Fruit fly (Drosophila melanogaster) whole organism, embryonic: ENCODE results near the gene CG4452.

Experiments
- Antp ChIP-seq: fragments of 200-800 bp; sonication (Bioruptor generic); optimal IDR thresholded peaks from 3 replicates; lab custom pipeline; 2016; ENCODE audit warnings: missing biosample characterization, missing genetic modification characterization
- B-H1 ChIP-seq: fragments of 200-800 bp; sonication (Bioruptor generic); IDR thresholded peaks from 3 replicates; pipeline ENCODE4 v1.3.6; 2022; ENCODE audit warnings: missing biosample characterization, missing genetic modification characterization
- BtbVII ChIP-seq: fragments of 200-800 bp; sonication (Bioruptor generic); optimal IDR thresholded peaks from 3 replicates; lab custom pipeline; 2017; ENCODE audit warnings: missing biosample characterization, mild to moderate bottlenecking, missing genetic modification characterization
- CG10431 ChIP-seq: fragments of 200-800 bp; sonication (Bioruptor generic); optimal IDR thresholded peaks from 3 replicates; lab custom pipeline; 2018; ENCODE audit warnings: missing biosample characterization, mild to moderate bottlenecking, missing genetic modification characterization
- CG11085 ChIP-seq: fragments of 200-800 bp; sonication (Bioruptor generic); IDR thresholded peaks from 2 replicates; pipeline ENCODE4 v1.3.6; 2022; ENCODE audit warnings: missing biosample characterization, missing genetic modification characterization
- CG12942 ChIP-seq: fragments of 200-800 bp; sonication (Bioruptor generic); optimal IDR thresholded peaks from 3 replicates; lab custom pipeline; 2016; ENCODE audit warnings: missing biosample characterization, missing genetic modification characterization
- CG14965 ChIP-seq: fragments of 200-800 bp; sonication (Bioruptor generic); optimal IDR thresholded peaks from 2 replicates; lab custom pipeline; 2016; ENCODE audit warnings: missing biosample characterization, missing genetic modification characterization, borderline replicate concordance
- CG15269 ChIP-seq: fragments of 200-800 bp; sonication (Bioruptor generic); optimal IDR thresholded peaks from 2 replicates; lab custom pipeline; 2018; ENCODE audit warnings: missing biosample characterization, mild to moderate bottlenecking, missing genetic modification characterization, moderate library complexity
- CG17186 ChIP-seq: fragments of 200-800 bp; sonication (Bioruptor generic); optimal IDR thresholded peaks from 3 replicates; lab custom pipeline; 2017; ENCODE audit warnings: missing biosample characterization, missing genetic modification reagents, missing genetic modification characterization
- CG17328 ChIP-seq: fragments of 200-800 bp; sonication (Bioruptor generic); IDR thresholded peaks from 2 replicates; pipeline ENCODE4 v1.3.6; 2022; ENCODE audit warnings: missing biosample characterization, missing genetic modification characterization
- CG17568 ChIP-seq: fragments of 200-800 bp; sonication (Bioruptor generic); optimal IDR thresholded peaks from 2 replicates; lab custom pipeline; 2018; ENCODE audit warnings: missing biosample characterization, mild to moderate bottlenecking, missing genetic modification characterization, moderate library complexity
- CG2875 ChIP-seq: fragments of 200-800 bp; sonication (Bioruptor generic); optimal IDR thresholded peaks from 2 replicates; lab custom pipeline; 2017; ENCODE audit warnings: missing biosample characterization, mild to moderate bottlenecking, missing genetic modification characterization, missing genetic modification reagents
- CG3065 ChIP-seq: fragments of 200-800 bp; sonication (Bioruptor generic); optimal IDR thresholded peaks from 2 replicates; lab custom pipeline; 2016; ENCODE audit warnings: missing biosample characterization, missing genetic modification characterization
- CG31365 ChIP-seq: fragments of 200-800 bp; sonication (Bioruptor generic); optimal IDR thresholded peaks from 2 replicates; lab custom pipeline; 2018; ENCODE audit warnings: missing biosample characterization, mild to moderate bottlenecking, missing genetic modification characterization
- CG4328 ChIP-seq: fragments of 200-800 bp; sonication (Bioruptor generic); optimal IDR thresholded peaks from 3 replicates; lab custom pipeline; 2017; ENCODE audit warnings: missing biosample characterization, missing genetic modification reagents, missing genetic modification characterization
- CG4360 ChIP-seq: fragments of 200-800 bp; sonication (Bioruptor generic); IDR thresholded peaks from 2 replicates; pipeline ENCODE4 v1.3.6; 2022; ENCODE audit warnings: missing biosample characterization, missing genetic modification characterization
- CG6254 ChIP-seq: fragments of 200-800 bp; sonication (Bioruptor generic); optimal IDR thresholded peaks from 3 replicates; lab custom pipeline; 2017; ENCODE audit warnings: mild to moderate bottlenecking, missing biosample characterization, missing genetic modification reagents, missing genetic modification characterization
- CG7271 ChIP-seq: fragments of 200-800 bp; sonication (Bioruptor generic); optimal IDR thresholded peaks from 2 replicates; lab custom pipeline; 2018; ENCODE audit warnings: missing biosample characterization, mild to moderate bottlenecking, missing genetic modification characterization, moderate library complexity
- CG7987 ChIP-seq: fragments of 200-800 bp; sonication (Bioruptor generic); optimal IDR thresholded peaks from 2 replicates; lab custom pipeline; 2018; ENCODE audit warnings: missing biosample characterization, mild to moderate bottlenecking, missing genetic modification characterization, moderate library complexity
- CG9797 ChIP-seq: fragments of 200-800 bp; sonication (Bioruptor generic); optimal IDR thresholded peaks from 3 replicates; lab custom pipeline; 2018; ENCODE audit warnings: missing biosample characterization, mild to moderate bottlenecking, missing genetic modification characterization
- CG9817 ChIP-seq: fragments of 200-800 bp; sonication (Bioruptor generic); optimal IDR thresholded peaks from 2 replicates; lab custom pipeline; 2018; ENCODE audit warnings: missing biosample characterization, mild to moderate bottlenecking, missing genetic modification characterization, moderate library complexity
- CTCF ChIP-seq: fragments of 200-800 bp; sonication (Bioruptor generic); optimal IDR thresholded peaks from 2 replicates; lab custom pipeline; 2017; ENCODE audit warnings: missing biosample characterization, mild to moderate bottlenecking, missing genetic modification characterization, moderate library complexity
- Dfd ChIP-seq, 2 experiments: fragments of >200 bp; optimal IDR thresholded peaks; 2 replicates each; lab custom pipeline; 2017; ENCODE audit warnings: missing biosample characterization in 2 of 2, missing genetic modification characterization in 2 of 2
- Doc2 ChIP-seq: fragments of 200-800 bp; sonication (Bioruptor generic); IDR thresholded peaks from 2 replicates; pipeline ENCODE4 v1.3.6; 2022; ENCODE audit warnings: missing biosample characterization, missing genetic modification characterization
- E2f1 ChIP-seq: fragments of 200-800 bp; sonication (Bioruptor generic); IDR thresholded peaks from 2 replicates; pipeline ENCODE4 v1.3.6; 2022; ENCODE audit warnings: missing biosample characterization, missing genetic modification characterization
- E2f2 ChIP-seq: fragments of 200-800 bp; sonication (Bioruptor generic); IDR thresholded peaks from 2 replicates; pipeline ENCODE4 v1.3.6; 2022; ENCODE audit warnings: missing biosample characterization, missing genetic modification characterization
- Fer2 ChIP-seq: fragments of 200-800 bp; sonication (Bioruptor generic); optimal IDR thresholded peaks from 2 replicates; lab custom pipeline; 2018; ENCODE audit warnings: missing biosample characterization, mild to moderate bottlenecking, missing genetic modification characterization, moderate library complexity
- Gsc ChIP-seq: fragments of 200-800 bp; sonication (Bioruptor generic); IDR thresholded peaks from 2 replicates; pipeline ENCODE4 v1.3.6; 2022; ENCODE audit warnings: missing biosample characterization, missing genetic modification characterization
- Gug ChIP-seq: fragments of 200-800 bp; sonication (Bioruptor generic); IDR thresholded peaks from 4 replicates; pipeline ENCODE4 v1.3.6; 2022; ENCODE audit warnings: missing biosample characterization, missing genetic modification characterization
- HLHmδ ChIP-seq: fragments of 200-800 bp; sonication (Bioruptor generic); optimal IDR thresholded peaks from 2 replicates; lab custom pipeline; 2018; ENCODE audit warnings: missing biosample characterization, mild to moderate bottlenecking, missing genetic modification characterization, moderate library complexity
- Jarid2 ChIP-seq: fragments of 200-800 bp; sonication (Bioruptor generic); optimal IDR thresholded peaks from 3 replicates; lab custom pipeline; 2017; ENCODE audit warnings: mild to moderate bottlenecking, missing biosample characterization, missing genetic modification reagents, missing genetic modification characterization
- Max ChIP-seq: fragments of 200-800 bp; sonication (Bioruptor generic); optimal IDR thresholded peaks from 2 replicates; lab custom pipeline; 2016; ENCODE audit warnings: missing biosample characterization, mild to moderate bottlenecking, missing genetic modification characterization
- Meics ChIP-seq: fragments of 200-800 bp; sonication (Bioruptor generic); optimal IDR thresholded peaks from 2 replicates; lab custom pipeline; 2017; ENCODE audit warnings: missing biosample characterization, mild to moderate bottlenecking, missing genetic modification characterization
- Nf-YC ChIP-seq: fragments of 200-800 bp; optimal IDR thresholded peaks from 3 replicates; lab custom pipeline; 2019; ENCODE audit warnings: missing biosample characterization, mild to moderate bottlenecking, missing genetic modification characterization, moderate library complexity
- Sin3A ChIP-seq: fragments of >200 bp; optimal IDR thresholded peaks from 2 replicates; lab custom pipeline; 2018
- Ssrp ChIP-seq: fragments of 200-800 bp; sonication (Bioruptor generic); optimal IDR thresholded peaks from 2 replicates; lab custom pipeline; 2018; ENCODE audit warnings: missing biosample characterization, mild to moderate bottlenecking, missing genetic modification characterization, moderate library complexity
- bigmax ChIP-seq: fragments of 200-800 bp; sonication (Bioruptor generic); optimal IDR thresholded peaks from 2 replicates; lab custom pipeline; 2018; ENCODE audit warnings: missing biosample characterization, mild to moderate bottlenecking, missing genetic modification characterization
- ewg ChIP-seq: fragments of 200-800 bp; sonication (Bioruptor generic); optimal IDR thresholded peaks from 3 replicates; lab custom pipeline; 2017; ENCODE audit warnings: mild to moderate bottlenecking, missing biosample characterization, missing genetic modification reagents, missing genetic modification characterization
- exex ChIP-seq: fragments of 200-800 bp; sonication (Bioruptor generic); optimal IDR thresholded peaks from 4 replicates; lab custom pipeline; 2018; ENCODE audit warnings: missing biosample characterization, mild to moderate bottlenecking, missing genetic modification characterization, moderate library complexity
- fd3F ChIP-seq: fragments of 200-800 bp; sonication (Bioruptor generic); optimal IDR thresholded peaks from 2 replicates; lab custom pipeline; 2018; ENCODE audit warnings: missing biosample characterization, mild to moderate bottlenecking, missing genetic modification characterization, moderate library complexity
- gem ChIP-seq: fragments of 200-800 bp; sonication (Bioruptor generic); optimal IDR thresholded peaks from 2 replicates; lab custom pipeline; 2019; ENCODE audit warnings: missing biosample characterization, mild to moderate bottlenecking, missing genetic modification characterization, moderate library complexity
- gro ChIP-seq: fragments of 200-800 bp; sonication (Bioruptor generic); optimal IDR thresholded peaks from 2 replicates; lab custom pipeline; 2016; ENCODE audit warnings: missing biosample characterization, missing genetic modification characterization
- her ChIP-seq: fragments of 200-800 bp; sonication (Bioruptor generic); optimal IDR thresholded peaks from 2 replicates; lab custom pipeline; 2016; ENCODE audit warnings: missing biosample characterization, missing genetic modification characterization
- kah ChIP-seq: fragments of 200-800 bp; sonication (Bioruptor generic); optimal IDR thresholded peaks from 2 replicates; lab custom pipeline; 2018; ENCODE audit warnings: missing biosample characterization, mild to moderate bottlenecking, missing genetic modification characterization
- onecut ChIP-seq: fragments of 200-800 bp; sonication (Bioruptor generic); IDR thresholded peaks from 2 replicates; pipeline ENCODE4 v1.3.6; 2022; ENCODE audit warnings: missing biosample characterization, missing genetic modification characterization
- otp ChIP-seq: fragments of 200-800 bp; sonication (Bioruptor generic); IDR thresholded peaks from 3 replicates; pipeline ENCODE4, ENCODE4 v1.3.6; 2022; ENCODE audit warnings: missing biosample characterization, missing genetic modification characterization
- pho ChIP-seq: fragments of 200-800 bp; sonication (Bioruptor generic); optimal IDR thresholded peaks from 2 replicates; lab custom pipeline; 2016; ENCODE audit warnings: missing biosample characterization, missing genetic modification characterization
- sens ChIP-seq: fragments of 200-800 bp; sonication (Bioruptor generic); peaks from one replicate; lab custom pipeline; 2016; ENCODE audit warnings: missing biosample characterization, missing genetic modification characterization
- stwl ChIP-seq: fragments of 200-800 bp; sonication (Bioruptor generic); optimal IDR thresholded peaks from 3 replicates; lab custom pipeline; 2018; ENCODE audit warnings: missing biosample characterization, mild to moderate bottlenecking, missing genetic modification characterization, moderate library complexity
- usp ChIP-seq: fragments of >200 bp; optimal IDR thresholded peaks from 2 replicates; lab custom pipeline; 2017; ENCODE audit warnings: missing biosample characterization, missing genetic modification characterization
- wor ChIP-seq: fragments of 200-800 bp; sonication (Bioruptor generic); IDR thresholded peaks from 2 replicates; pipeline ENCODE4 v1.3.6; 2022; ENCODE audit warnings: missing biosample characterization, missing genetic modification characterization

The CG4452 gene

dm6 chr3L:9383345-9384075, 16.3 kb downstream of the CG4452 start, which contains the start of gene Hsp27 (continued):
- peak; percentile 99 for TF ChIP-seq gem (tag; lab: Kevin White, UChicago)
- peak; percentile 98 for TF ChIP-seq Max (GFP tag; lab: Kevin White, UChicago)
- peak; percentile 98 for TF ChIP-seq Meics (GFP tag; lab: Kevin White, UChicago)
- peak; percentile 97 for TF ChIP-seq CG12942
- peak; percentile 94 for TF ChIP-seq fd3F
- peak; percentile 98 for TF ChIP-seq CG17328
- TF ChIP-seq sens (GFP tag; lab: Kevin White, UChicago): peak; percentile 99
- peak; percentile 99 for TF ChIP-seq CG2875 (GFP tag; lab: Kevin White, UChicago)
- peak; percentile 95 for TF ChIP-seq CG3065 (GFP tag; lab: Kevin White, UChicago)
- peak; percentile 61 for TF ChIP-seq CG14965 (GFP tag; lab: Kevin White, UChicago)
- peak; percentile 99 for TF ChIP-seq Gug (GFP tag; lab: Robert Waterston, UW)
- peak; percentile 94 for TF ChIP-seq onecut (GFP tag; lab: Robert Waterston, UW)
- TF ChIP-seq pho: peak; percentile 84
- no peak for TF ChIP-seq Sin3A (lab: Kevin White, UChicago)
- peak; percentile 97 for TF ChIP-seq wor
- TF ChIP-seq CG4360 (GFP tag; lab: Robert Waterston, UW): peak; percentile 86
- peak; percentile 93 for TF ChIP-seq CG10431 (GFP tag; lab: Kevin White, UChicago)
- peak; percentile 90 for TF ChIP-seq CG7271 (tag; lab: Kevin White, UChicago)
- TF ChIP-seq stwl (tag; lab: Kevin White, UChicago): peak; percentile 65
- TF ChIP-seq CG11085 (GFP tag; lab: Robert Waterston, UW): peak; percentile 97
- TF ChIP-seq Fer2 (tag; lab: Kevin White, UChicago): peak; percentile 88
- TF ChIP-seq kah (GFP tag; lab: Kevin White, UChicago): peak; percentile 91
- TF ChIP-seq CG9797: peak; percentile 50
- TF ChIP-seq ewg (GFP tag; lab: Kevin White, UChicago): peak; percentile 97
- TF ChIP-seq Antp: peak; percentile 93
- peak; percentile 96 for TF ChIP-seq CG9817 (tag; lab: Kevin White, UChicago)
- TF ChIP-seq otp (GFP tag; lab: Robert Waterston, UW): peak; percentile 97
- TF ChIP-seq bigmax (GFP tag; lab: Kevin White, UChicago): peak; percentile 71
- peak; percentile 97 for TF ChIP-seq CG6254
- no peak for TF ChIP-seq exex (tag; lab: Kevin White, UChicago)
- peak; percentile 96 for TF ChIP-seq gro (GFP tag; lab: Kevin White, UChicago)
- TF ChIP-seq CTCF (GFP tag; lab: Kevin White, UChicago): peak; percentile 71
- TF ChIP-seq Jarid2: peak; percentile 93
- TF ChIP-seq Gsc: peak; percentile 97
- peak; percentile 80 for TF ChIP-seq her (GFP tag; lab: Kevin White, UChicago)
- TF ChIP-seq Dfd (GFP tag; optimal IDR thresholded peaks at IDR 0.05; lab: Kevin White, UChicago): no peak
- TF ChIP-seq CG17568 (GFP tag; lab: Kevin White, UChicago): peak; percentile 96
- peak; percentile 82 for TF ChIP-seq Nf-YC (tag; lab: Kevin White, UChicago)
- no peak for TF ChIP-seq usp (GFP tag; lab: Kevin White, UChicago)
- peak; percentile 96 for TF ChIP-seq BtbVII (GFP tag; lab: Kevin White, UChicago)
- no peak for TF ChIP-seq HLHmδ (GFP tag; lab: Kevin White, UChicago)
- peak; percentile 99 for TF ChIP-seq E2f1 (GFP tag; lab: Robert Waterston, UW)
- peak; percentile 89 for TF ChIP-seq CG31365
- TF ChIP-seq CG15269 (tag; lab: Kevin White, UChicago): peak; percentile 97
- TF ChIP-seq E2f2 (GFP tag; lab: Robert Waterston, UW): peak; percentile 84
- peak; percentile 98 for TF ChIP-seq Ssrp (tag; lab: Kevin White, UChicago)
- peak; percentile 92 for TF ChIP-seq CG17186 (GFP tag; lab: Kevin White, UChicago)
- peak; percentile 93 for TF ChIP-seq Doc2
- TF ChIP-seq B-H1 (GFP tag; lab: Robert Waterston, UW): peak; percentile 98
- peak; percentile 84 for TF ChIP-seq CG4328 (GFP tag; lab: Kevin White, UChicago)
- peak; percentile 96 for TF ChIP-seq CG7987
